Worm (Caenorhabditis elegans) whole organism, young adult: ENCODE data around the gene C01G12.16.

Experiments used
- B0019.2 ChIP-seq: fragments of 200-800 bp; sonication (Bioruptor generic); conservative IDR thresholded peaks from 2 replicates; pipeline ENCODE4 v1.3.6; 2022; ENCODE audit warnings: missing genetic modification reagents, missing genetic modification characterization, missing compliant biosample characterization
- C06A6.2 ChIP-seq: fragments of 200-800 bp; sonication (Bioruptor generic); conservative IDR thresholded peaks from 2 replicates; pipeline ENCODE4 v1.3.6; 2022; ENCODE audit warnings: missing genetic modification characterization, missing compliant biosample characterization
- D2030.7 ChIP-seq: fragments of 200-800 bp; sonication (Bioruptor generic); IDR thresholded peaks from 2 replicates; pipeline ENCODE4 v1.3.6; 2022; ENCODE audit warnings: missing genetic modification reagents, missing genetic modification characterization, missing compliant biosample characterization
- F22D6.2 ChIP-seq: sonication (generic microtip); optimal IDR thresholded peaks from 2 replicates; lab custom pipeline; 2016; ENCODE audit warnings: mild to moderate bottlenecking, missing genetic modification characterization, missing compliant biosample characterization
- F33H1.4 ChIP-seq: fragments of 200-800 bp; sonication (Bioruptor generic); IDR thresholded peaks from 2 replicates; pipeline ENCODE4 v1.3.6; 2022; ENCODE audit warnings: missing genetic modification reagents, missing genetic modification characterization, missing compliant biosample characterization
- F37B4.10 ChIP-seq: fragments of 200-800 bp; sonication (Bioruptor generic); IDR thresholded peaks from 2 replicates; pipeline ENCODE4 v1.3.6; 2022; ENCODE audit warnings: missing genetic modification characterization, missing compliant biosample characterization
- F52B5.7 ChIP-seq: sonication (generic microtip); optimal IDR thresholded peaks from 2 replicates; lab custom pipeline; 2016; ENCODE audit warnings: mild to moderate bottlenecking, missing genetic modification characterization, missing compliant biosample characterization
- K11D2.4 ChIP-seq: fragments of 200-800 bp; sonication (Bioruptor generic); IDR thresholded peaks from 2 replicates; pipeline ENCODE4 v1.3.6; 2022; ENCODE audit warnings: missing genetic modification reagents, missing genetic modification characterization, missing compliant biosample characterization
- K12H6.12 ChIP-seq: fragments of 200-800 bp; sonication (Bioruptor generic); optimal IDR thresholded peaks from 2 replicates; lab custom pipeline; 2018; ENCODE audit warnings: mild to moderate bottlenecking, missing genetic modification characterization, missing compliant biosample characterization
- T07F8.4 ChIP-seq: sonication (generic microtip); optimal IDR thresholded peaks from 2 replicates; lab custom pipeline; 2016; ENCODE audit warnings: mild to moderate bottlenecking, missing genetic modification characterization, moderate library complexity, missing compliant biosample characterization
- Y53F4B.3 ChIP-seq: fragments of 200-800 bp; sonication (Bioruptor generic); IDR thresholded peaks from 2 replicates; pipeline ENCODE4 v1.3.6; 2022; ENCODE audit warnings: missing genetic modification reagents, missing genetic modification characterization, missing compliant biosample characterization
- Y53G8AR.9 ChIP-seq: fragments of 200-800 bp; sonication (Bioruptor generic); conservative IDR thresholded peaks from 2 replicates; pipeline ENCODE4 v1.3.6; 2022; ENCODE audit warnings: missing genetic modification reagents, missing genetic modification characterization, missing compliant biosample characterization
- Y79H2A.3 ChIP-seq: fragments of 200-800 bp; sonication (Bioruptor generic); conservative IDR thresholded peaks from 2 replicates; pipeline ENCODE4 v1.3.6; 2022; ENCODE audit warnings: missing genetic modification reagents, missing genetic modification characterization, missing compliant biosample characterization
- ZK185.1 ChIP-seq: sonication (generic microtip); optimal IDR thresholded peaks from 2 replicates; lab custom pipeline; 2016; ENCODE audit warnings: mild to moderate bottlenecking, missing genetic modification characterization, missing compliant biosample characterization; ENCODE audit not compliant: poor library complexity, severe bottlenecking
- akir-1 ChIP-seq: fragments of 200-800 bp; sonication (Bioruptor generic); optimal IDR thresholded peaks from 2 replicates; lab custom pipeline; 2018; ENCODE audit warnings: mild to moderate bottlenecking, missing genetic modification characterization, moderate library complexity, missing compliant biosample characterization
- aptf-2 ChIP-seq: fragments of 200-800 bp; sonication (Bioruptor generic); conservative IDR thresholded peaks from 2 replicates; pipeline ENCODE4 v1.3.6; 2022; ENCODE audit warnings: missing genetic modification reagents, missing genetic modification characterization, missing compliant biosample characterization
- athp-1 ChIP-seq: sonication (generic microtip); optimal IDR thresholded peaks from 2 replicates; lab custom pipeline; 2017; ENCODE audit warnings: mild to moderate bottlenecking, missing genetic modification characterization, missing compliant biosample characterization
- attf-6 ChIP-seq: fragments of 200-800 bp; sonication (Bioruptor generic); IDR thresholded peaks from 2 replicates; pipeline ENCODE4 v1.3.6; 2022; ENCODE audit warnings: missing genetic modification reagents, missing genetic modification characterization, missing compliant biosample characterization
- bed-2 ChIP-seq: fragments of 200-800 bp; sonication (Bioruptor generic); IDR thresholded peaks from 2 replicates; pipeline ENCODE4 v1.3.6; 2022; ENCODE audit warnings: missing genetic modification reagents, missing genetic modification characterization, missing compliant biosample characterization
- ceh-100 ChIP-seq: fragments of 200-800 bp; sonication (Bioruptor generic); IDR thresholded peaks from 2 replicates; pipeline ENCODE4 v1.3.6; 2022; ENCODE audit warnings: missing genetic modification reagents, missing genetic modification characterization, missing compliant biosample characterization
- ceh-40 ChIP-seq: fragments of 200-800 bp; sonication (Bioruptor generic); IDR thresholded peaks from 2 replicates; pipeline ENCODE4 v1.3.6; 2022; ENCODE audit warnings: missing genetic modification characterization, missing compliant biosample characterization
- dox-1 ChIP-seq: fragments of 200-800 bp; sonication (Bioruptor generic); IDR thresholded peaks from 2 replicates; pipeline ENCODE4 v1.3.6; 2022; ENCODE audit warnings: missing genetic modification reagents, missing genetic modification characterization, missing compliant biosample characterization
- dpff-1 ChIP-seq: sonication (generic microtip); optimal IDR thresholded peaks from 2 replicates; lab custom pipeline; 2017; ENCODE audit warnings: mild to moderate bottlenecking, missing genetic modification characterization, missing compliant biosample characterization
- dpl-1 ChIP-seq: fragments of 150-350 bp; optimal IDR thresholded peaks from 2 replicates; lab custom pipeline; 2014; ENCODE audit warnings: missing biosample characterization, missing genetic modification reagents, missing genetic modification characterization
- egl-18 ChIP-seq: fragments of 200-800 bp; sonication (Bioruptor generic); IDR thresholded peaks from 2 replicates; pipeline ENCODE4 v1.3.6; 2022; ENCODE audit warnings: missing genetic modification reagents, missing genetic modification characterization, missing compliant biosample characterization
- ekl-4 ChIP-seq: fragments of 200-800 bp; sonication (Bioruptor generic); IDR thresholded peaks from 2 replicates; pipeline ENCODE4 v1.3.6; 2022; ENCODE audit warnings: missing genetic modification reagents, missing genetic modification characterization, missing compliant biosample characterization
- fkh-3 ChIP-seq: sonication (generic microtip); optimal IDR thresholded peaks from 2 replicates; lab custom pipeline; 2016; ENCODE audit warnings: mild to moderate bottlenecking, missing genetic modification characterization, missing compliant biosample characterization
- hmg-20 ChIP-seq: fragments of 200-800 bp; sonication (Bioruptor generic); IDR thresholded peaks from 2 replicates; pipeline ENCODE4 v1.3.6; 2022; ENCODE audit warnings: missing genetic modification reagents, missing genetic modification characterization, missing compliant biosample characterization
- hrde-1 ChIP-seq: sonication (generic microtip); optimal IDR thresholded peaks from 2 replicates; lab custom pipeline; 2016; ENCODE audit warnings: missing genetic modification characterization, mild to moderate bottlenecking, missing compliant biosample characterization, moderate library complexity, missing genotype, missing genetic modification reagents, borderline replicate concordance
- let-526 ChIP-seq: fragments of 200-800 bp; sonication (Bioruptor generic); IDR thresholded peaks from 2 replicates; pipeline ENCODE4 v1.3.6; 2022; ENCODE audit warnings: missing genetic modification reagents, missing genetic modification characterization, missing compliant biosample characterization
- lir-1 ChIP-seq: fragments of 200-800 bp; sonication (Bioruptor generic); conservative IDR thresholded peaks from 2 replicates; pipeline ENCODE4 v1.3.6; 2022; ENCODE audit warnings: missing genetic modification reagents, missing genetic modification characterization, missing compliant biosample characterization
- lsl-1 ChIP-seq: fragments of 200-800 bp; sonication (Bioruptor generic); optimal IDR thresholded peaks from 2 replicates; lab custom pipeline; 2018; ENCODE audit warnings: mild to moderate bottlenecking, missing genetic modification characterization, moderate library complexity, missing compliant biosample characterization
- madf-10 ChIP-seq: sonication (generic microtip); optimal IDR thresholded peaks from 2 replicates; lab custom pipeline; 2016; ENCODE audit warnings: mild to moderate bottlenecking, missing genetic modification characterization, missing compliant biosample characterization
- madf-8 ChIP-seq: fragments of 200-800 bp; sonication (Bioruptor generic); conservative IDR thresholded peaks from 2 replicates; pipeline ENCODE4 v1.3.6; 2022; ENCODE audit warnings: missing genetic modification reagents, missing genetic modification characterization, missing compliant biosample characterization
- mel-28 ChIP-seq: sonication (generic microtip); optimal IDR thresholded peaks from 2 replicates; lab custom pipeline; 2016; ENCODE audit warnings: borderline replicate concordance, mild to moderate bottlenecking, missing genetic modification characterization, missing compliant biosample characterization
- mxl-1 ChIP-seq: sonication (generic microtip); optimal IDR thresholded peaks from 2 replicates; lab custom pipeline; 2016; ENCODE audit warnings: missing genetic modification characterization, missing compliant biosample characterization
- nhr-179 ChIP-seq: sonication (generic microtip); optimal IDR thresholded peaks from 2 replicates; lab custom pipeline; 2016; ENCODE audit warnings: mild to moderate bottlenecking, missing genetic modification characterization, missing compliant biosample characterization
- nhr-90 ChIP-seq: sonication (generic microtip); optimal IDR thresholded peaks from 2 replicates; lab custom pipeline; 2016; ENCODE audit warnings: missing genotype, mild to moderate bottlenecking, missing genetic modification characterization, missing compliant biosample characterization
- rec-8 ChIP-seq, 2 experiments: sonication (generic microtip); optimal IDR thresholded peaks; 2 replicates each; lab custom pipeline; 2016; ENCODE audit warnings: mild to moderate bottlenecking in 2 of 2, missing genetic modification characterization in 2 of 2, missing genetic modification reagents in 2 of 2, missing genotype in 2 of 2, missing biosample characterization in 1 of 2, missing compliant biosample characterization in 1 of 2, moderate library complexity in 1 of 2
- repo-1 ChIP-seq: sonication (generic microtip); optimal IDR thresholded peaks from 2 replicates; lab custom pipeline; 2017; ENCODE audit warnings: mild to moderate bottlenecking, missing genetic modification characterization, missing compliant biosample characterization
- sdz-38 ChIP-seq: sonication (generic microtip); optimal IDR thresholded peaks from 2 replicates; lab custom pipeline; 2016; ENCODE audit warnings: missing genotype, missing genetic modification characterization, missing compliant biosample characterization
- snpc-4 ChIP-seq, 5 experiments: fragments of 150-350 bp in 1 of 5; sonication (generic microtip) in 4 of 5; optimal IDR thresholded peaks; 2 replicates each; lab custom pipeline; 2014 to 2018; ENCODE audit warnings: missing genetic modification characterization in 5 of 5, missing biosample characterization in 3 of 5, antibody characterized with exemption in 2 of 5, mild to moderate bottlenecking in 2 of 5, missing compliant biosample characterization in 2 of 5, missing genotype in 2 of 5, moderate library complexity in 2 of 5, missing genetic modification reagents in 1 of 5
- tbp1 ChIP-seq: fragments of 200-800 bp; sonication (Bioruptor generic); optimal IDR thresholded peaks from 2 replicates; lab custom pipeline; 2018; ENCODE audit warnings: mild to moderate bottlenecking, missing genetic modification characterization, missing compliant biosample characterization
- tbx-9 ChIP-seq: sonication (generic microtip); optimal IDR thresholded peaks from 2 replicates; lab custom pipeline; 2016; ENCODE audit warnings: borderline replicate concordance, missing genetic modification characterization, inconsistent platforms, missing compliant biosample characterization
- zim-3 ChIP-seq: sonication (generic microtip); optimal IDR thresholded peaks from 2 replicates; lab custom pipeline; 2017; ENCODE audit warnings: mild to moderate bottlenecking, missing genetic modification characterization, moderate library complexity, missing compliant biosample characterization
- ztf-18 ChIP-seq: sonication (generic microtip); optimal IDR thresholded peaks from 2 replicates; lab custom pipeline; 2016; ENCODE audit warnings: missing genotype, mild to moderate bottlenecking, missing genetic modification characterization, missing compliant biosample characterization
- ztf-25 ChIP-seq: fragments of 200-800 bp; sonication (Bioruptor generic); IDR thresholded peaks from 2 replicates; pipeline ENCODE4 v1.3.6; 2022; ENCODE audit warnings: missing genetic modification reagents, missing genetic modification characterization, missing compliant biosample characterization
- ztf-6 ChIP-seq: fragments of 200-800 bp; sonication (Bioruptor generic); IDR thresholded peaks from 2 replicates; pipeline ENCODE4 v1.3.6; 2022; ENCODE audit warnings: missing genetic modification reagents, missing genetic modification characterization, missing compliant biosample characterization

C01G12.16 gene

ce11 chrIII:4170903-4171377, 9.9 kb downstream of the C01G12.16 start, which contains the start of the genes rnf-121 and C16C10.4 (continued):
- TF ChIP-seq tbp1 (GFP tag; lab: Kevin White, UChicago), result peak; percentile 45
- no peak for TF ChIP-seq B0019.2
- peak; percentile 68; the same call in 1 of the 2 replicates for TF ChIP-seq dox-1 (GFP tag; lab: Robert Waterston, UW)
- no peak for TF ChIP-seq dpff-1 (tag; lab: Kevin White, UChicago)
- no peak for TF ChIP-seq F37B4.10
- peak; percentile 86 for TF ChIP-seq ZK185.1 (tag; lab: Kevin White, UChicago)
- no peak for TF ChIP-seq sdz-38 (tag; lab: Kevin White, UChicago)
- peak; percentile 77 for TF ChIP-seq ceh-100 (GFP tag; lab: Robert Waterston, UW)
- peak; percentile 66 for TF ChIP-seq hrde-1 (tag; lab: Kevin White, UChicago)
- TF ChIP-seq attf-6, result no peak
- peak; percentile 60; the same call in 1 of the 2 replicates for TF ChIP-seq ekl-4 (GFP tag; lab: Robert Waterston, UW)
- TF ChIP-seq Y53G8AR.9 (GFP tag; lab: Robert Waterston, UW), result no peak
- peak; percentile 51 to 75 for TF ChIP-seq rec-8 (tag; optimal IDR thresholded peaks at IDR 0.05; lab: Kevin White, UChicago)
- TF ChIP-seq F22D6.2 (tag; lab: Kevin White, UChicago), result peak; percentile 20
- TF ChIP-seq D2030.7 (GFP tag; lab: Robert Waterston, UW), result peak; percentile 61; the same call in 1 of the 2 replicates
- no peak for TF ChIP-seq fkh-3 (tag; lab: Kevin White, UChicago)
- TF ChIP-seq K12H6.12 (tag; lab: Kevin White, UChicago), result peak; percentile 19
- TF ChIP-seq let-526 (GFP tag; lab: Robert Waterston, UW), result no peak
- no peak for TF ChIP-seq nhr-179 (tag; lab: Kevin White, UChicago)
- TF ChIP-seq ztf-18 (tag; lab: Kevin White, UChicago), result peak; percentile 46
- TF ChIP-seq ztf-25 (GFP tag; lab: Robert Waterston, UW), result 0 out of 2 replicates have a peak, but pooled peaks have one; percentile 30
- no peak; the same call in 1 of the 2 replicates for TF ChIP-seq F33H1.4 (GFP tag; lab: Robert Waterston, UW)
- peak; percentile 4 for TF ChIP-seq repo-1
- peak; percentile 45 for TF ChIP-seq madf-10
- TF ChIP-seq T07F8.4 (tag; lab: Kevin White, UChicago), result peak; percentile 15
- no peak for TF ChIP-seq Y53F4B.3 (GFP tag; lab: Robert Waterston, UW)
- no peak for TF ChIP-seq zim-3 (tag; lab: Kevin White, UChicago)
- no peak for TF ChIP-seq bed-2 (GFP tag; lab: Robert Waterston, UW)
- no peak for TF ChIP-seq nhr-90 (tag; lab: Kevin White, UChicago)
- no peak for TF ChIP-seq lir-1
- TF ChIP-seq athp-1 (tag; lab: Kevin White, UChicago), result peak; percentile 40
- no peak for TF ChIP-seq tbx-9 (tag; lab: Kevin White, UChicago)
- peak; percentile 44; the same call in 1 of the 2 replicates for TF ChIP-seq C06A6.2 (GFP tag; lab: Robert Waterston, UW)
- no peak for TF ChIP-seq egl-18 (GFP tag; lab: Robert Waterston, UW)
- TF ChIP-seq ceh-40, result no peak
- TF ChIP-seq akir-1 (GFP tag; lab: Kevin White, UChicago), result no peak
- TF ChIP-seq aptf-2 (GFP tag; lab: Robert Waterston, UW), result no peak
- peak; percentile 29 for TF ChIP-seq F52B5.7 (tag; lab: Kevin White, UChicago)
- no peak for TF ChIP-seq Y79H2A.3 (GFP tag; lab: Robert Waterston, UW)
- no peak for TF ChIP-seq hmg-20 (GFP tag; lab: Robert Waterston, UW)
- TF ChIP-seq mxl-1 (tag; lab: Kevin White, UChicago), result no peak
- TF ChIP-seq lsl-1, result peak; percentile 47
- TF ChIP-seq ztf-6 (GFP tag; lab: Robert Waterston, UW), result no peak
- TF ChIP-seq K11D2.4, result no peak
- TF ChIP-seq mel-28, result no peak
- no peak for TF ChIP-seq dpl-1 (GFP tag; lab: Kevin White, UChicago)
- peak; percentile 5 for TF ChIP-seq snpc-4 (GFP tag; optimal IDR thresholded peaks at IDR 0.05; lab: Kevin White, UChicago)
- peak in 2 of 4 experiments; percentile 28 to 54 for TF ChIP-seq snpc-4 (tag; optimal IDR thresholded peaks at IDR 0.05; lab: Kevin White, UChicago)
- peak; percentile 38 for TF ChIP-seq madf-8 (GFP tag; lab: Robert Waterston, UW)
